Worm (Caenorhabditis elegans): ENCODE data around the gene xdh-1.

Gene xdh-1

DNA sequence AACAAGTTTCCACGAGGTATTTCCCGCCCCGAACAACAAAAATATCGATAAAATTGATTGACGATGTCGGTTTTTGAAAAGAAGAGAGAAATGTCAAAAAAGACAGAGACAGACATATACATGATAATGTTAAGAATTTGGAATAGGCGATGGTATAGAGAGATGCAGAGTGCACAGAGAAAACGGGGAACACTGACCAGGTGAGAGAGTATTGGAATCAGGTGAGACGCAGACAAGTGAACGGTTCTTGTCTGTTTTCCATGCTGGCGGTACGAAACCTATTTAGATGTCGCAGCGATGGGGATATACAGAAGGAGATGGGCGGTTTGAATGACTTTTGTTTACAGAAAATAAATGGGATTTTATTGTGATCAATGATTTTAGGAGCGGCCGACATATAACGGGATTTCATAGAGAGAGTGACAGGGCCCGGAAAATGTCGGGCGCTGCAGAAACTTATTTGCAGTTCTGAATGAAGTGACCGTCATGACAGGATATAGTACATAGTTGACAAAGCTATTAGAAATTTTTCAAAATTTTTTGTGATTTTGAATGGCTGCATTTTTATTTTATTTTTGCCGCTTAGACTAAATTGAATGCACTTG, 32.6 kb upstream of the xdh-1 start (continued):
- TF ChIP-seq lin-13 (GFP tag; optimal IDR thresholded peaks at IDR 0.05) = no peak
- TF ChIP-seq hlh-30 (tag; optimal IDR thresholded peaks at IDR 0.05; ENCODE audit: insufficient read depth) = peak; percentile 17
- no peak for TF ChIP-seq lin-39 (tag; optimal IDR thresholded peaks at IDR 0.05)
- TF ChIP-seq daf-19 (GFP tag; conservative IDR thresholded peaks at IDR 0.05) = no peak
- no peak for TF ChIP-seq set-16 (GFP tag; IDR thresholded peaks at IDR 0.05)
- no peak for TF ChIP-seq ceh-44 (GFP tag; IDR thresholded peaks at IDR 0.05)
- no peak for TF ChIP-seq nhr-11 (tag; optimal IDR thresholded peaks at IDR 0.05)
- peak; percentile 13 for TF ChIP-seq dpl-1 (GFP tag; optimal IDR thresholded peaks at IDR 0.05)
- peak; percentile 66 for TF ChIP-seq snpc-4 (tag; optimal IDR thresholded peaks at IDR 0.05)
- TF ChIP-seq lim-7 (GFP tag; IDR thresholded peaks at IDR 0.05) = no peak
- no peak for TF ChIP-seq vab-7 (GFP tag; IDR thresholded peaks at IDR 0.05)
- no peak for TF ChIP-seq spr-3 (GFP tag; optimal IDR thresholded peaks at IDR 0.05)
- TF ChIP-seq aly-2 (tag; optimal IDR thresholded peaks at IDR 0.05) = no peak
- TF ChIP-seq mdt-29 (GFP tag; IDR thresholded peaks at IDR 0.05) = no peak
- TF ChIP-seq nhr-102 (tag; optimal IDR thresholded peaks at IDR 0.05) = no peak
- TF ChIP-seq nhr-41 (GFP tag; IDR thresholded peaks at IDR 0.05) = no peak
- no peak for TF ChIP-seq ctbp-1 (GFP tag; IDR thresholded peaks at IDR 0.05)
- TF ChIP-seq hmg-1.1 (GFP tag; IDR thresholded peaks at IDR 0.05) = no peak
- no peak for TF ChIP-seq fos-1 (tag; optimal IDR thresholded peaks at IDR 0.05)
- TF ChIP-seq ama-1 (optimal IDR thresholded peaks at IDR 0.05) = no peak
- no peak for TF ChIP-seq ZK546.5 (tag; optimal IDR thresholded peaks at IDR 0.05)
- TF ChIP-seq skn-1 (tag; optimal IDR thresholded peaks at IDR 0.05) = no peak
- TF ChIP-seq mep-1 (tag; optimal IDR thresholded peaks at IDR 0.05) = no peak
- TF ChIP-seq ces-1 (GFP tag; optimal IDR thresholded peaks at IDR 0.05) = no peak
- peak; percentile 49 for TF ChIP-seq dve-1 (tag; optimal IDR thresholded peaks at IDR 0.05; ENCODE audit: insufficient read depth)
- TF ChIP-seq spr-1 (tag; optimal IDR thresholded peaks at IDR 0.05) = no peak
- no peak for TF ChIP-seq jun-1 (tag; optimal IDR thresholded peaks at IDR 0.05)
- TF ChIP-seq R02D3.7 (tag; optimal IDR thresholded peaks at IDR 0.05) = no peak
- no peak for TF ChIP-seq egl-43 (GFP tag; IDR thresholded peaks at IDR 0.05)
- no peak for TF ChIP-seq zfp-2 (tag; optimal IDR thresholded peaks at IDR 0.05)
- no peak for TF ChIP-seq unc-130 (GFP tag; optimal IDR thresholded peaks at IDR 0.05)
- TF ChIP-seq ztf-7 (tag; optimal IDR thresholded peaks at IDR 0.05) = peak; percentile 65
- TF ChIP-seq php-3 (GFP tag; IDR thresholded peaks at IDR 0.05) = peak; percentile 48; the same call in 1 of the 2 replicates
- no peak for TF ChIP-seq daf-16 (GFP tag; optimal IDR thresholded peaks at IDR 0.05)
- TF ChIP-seq daf-16 (tag; optimal IDR thresholded peaks at IDR 0.05) = peak; percentile 42
- TF ChIP-seq nhr-48 (tag; optimal IDR thresholded peaks at IDR 0.05) = peak; percentile 8
- TF ChIP-seq daf-12 (tag; optimal IDR thresholded peaks at IDR 0.05) = no peak
- TF ChIP-seq ceh-20 (GFP tag; IDR thresholded peaks at IDR 0.05) = no peak
- TF ChIP-seq mdl-1 (tag; optimal IDR thresholded peaks at IDR 0.05) = no peak
- TF ChIP-seq mxl-2 (GFP tag; conservative IDR thresholded peaks at IDR 0.05) = no peak
- no peak for TF ChIP-seq lsy-2 (tag; optimal IDR thresholded peaks at IDR 0.05)
- TF ChIP-seq rbr-2 (tag; optimal IDR thresholded peaks at IDR 0.05) = peak; percentile 9

DNA sequence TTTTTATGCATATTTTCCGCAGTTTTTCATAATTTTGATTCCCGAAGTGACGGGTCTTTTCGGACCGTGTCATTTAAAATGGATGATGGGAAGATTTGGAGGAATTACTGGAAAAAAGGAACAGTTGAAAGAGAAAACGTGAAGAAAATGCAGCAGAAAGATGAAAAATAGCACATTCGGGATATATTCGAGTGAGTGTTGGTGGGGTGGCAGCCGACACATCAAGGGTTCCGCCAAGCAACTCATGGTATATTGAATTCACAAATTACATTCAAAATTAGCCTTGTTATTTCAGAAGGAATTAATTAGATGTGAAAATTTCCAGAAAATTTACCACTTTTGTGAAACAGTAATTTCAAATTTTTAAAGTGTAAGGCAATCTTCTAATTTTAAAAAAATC, 31.4 kb upstream of the xdh-1 start, which contains the start of gene tra-3:
TSS of gene tra-3 (minus strand) at position 107 of the 400 bp plus-strand sequence.
- TF ChIP-seq ceh-62 (tag; optimal IDR thresholded peaks at IDR 0.05) (no peak), zfp-2 (tag; optimal IDR thresholded peaks at IDR 0.05) (no peak), snpc-1.2 (GFP tag; IDR thresholded peaks at IDR 0.05) (peak; percentile 76)

Data from whole organism, L4 larva.